Worm (Caenorhabditis elegans) whole organism, L3 larva: Measurements from ENCODE around the gene C39B10.4.

ENCODE experiments used
- ama-1 ChIP-seq: fragments of 150-350 bp; optimal IDR thresholded peaks from 2 replicates; lab custom pipeline; 2018
- ceh-28 ChIP-seq: fragments of 150-350 bp; optimal IDR thresholded peaks from 2 replicates; lab custom pipeline; 2014; ENCODE audit warnings: missing biosample characterization, missing genetic modification reagents, missing genetic modification characterization
- ceh-82 ChIP-seq: fragments of 150-350 bp; optimal IDR thresholded peaks from 2 replicates; lab custom pipeline; 2014; ENCODE audit warnings: missing biosample characterization, missing genetic modification characterization
- ceh-9 ChIP-seq: sonication (generic microtip); optimal IDR thresholded peaks from 2 replicates; lab custom pipeline; 2018; ENCODE audit warnings: missing biosample characterization, missing genetic modification characterization
- jun-1 ChIP-seq: fragments of 150-350 bp; optimal IDR thresholded peaks from 2 replicates; lab custom pipeline; 2014; ENCODE audit warnings: missing biosample characterization, missing genetic modification reagents, missing genetic modification characterization
- nfya-1 ChIP-seq: sonication (generic microtip); optimal IDR thresholded peaks from 2 replicates; lab custom pipeline; 2017; ENCODE audit warnings: missing genetic modification characterization, mild to moderate bottlenecking, missing compliant biosample characterization, antibody characterized with exemption, moderate library complexity; ENCODE audit not compliant: insufficient read depth

ce11 chrX:10419743-10420142, 25.1 kb upstream of the C39B10.4 start, which contains the start of gene cdk-11.2:
- TF ChIP-seq nfya-1 (tag; lab: Kevin White, UChicago) (peak; percentile 80), jun-1 (tag; lab: Kevin White, UChicago) (peak; percentile 29), ama-1 (no peak), ceh-28 (no peak), ceh-9 (no peak), ceh-82 (tag; lab: Kevin White, UChicago) (no peak)
